Worm (Caenorhabditis elegans) whole organism, early embryonic: ENCODE measurements around the gene ZK1307.9.

Experiments used
- B0310.2 ChIP-seq: sonication (generic microtip); optimal IDR thresholded peaks from 2 replicates; lab custom pipeline; 2016; ENCODE audit warnings: mild to moderate bottlenecking, missing genetic modification characterization, missing compliant biosample characterization
- F13C5.2 ChIP-seq: sonication (generic microtip); optimal IDR thresholded peaks from 2 replicates; lab custom pipeline; 2017; ENCODE audit warnings: mild to moderate bottlenecking, missing genetic modification characterization, inconsistent platforms, missing compliant biosample characterization
- aly-1 ChIP-seq: sonication (generic microtip); optimal IDR thresholded peaks from 2 replicates; lab custom pipeline; 2016; ENCODE audit warnings: missing genetic modification characterization, missing compliant biosample characterization
- ama-1 ChIP-seq: fragments of 150-350 bp; optimal IDR thresholded peaks from 2 replicates; lab custom pipeline; 2014
- ceh-36 ChIP-seq: sonication (generic microtip); optimal IDR thresholded peaks from 2 replicates; lab custom pipeline; 2016; ENCODE audit warnings: missing genetic modification characterization, inconsistent platforms, missing compliant biosample characterization
- ets-7 ChIP-seq: sonication (generic microtip); optimal IDR thresholded peaks from 2 replicates; lab custom pipeline; 2016; ENCODE audit warnings: missing genotype, missing genetic modification characterization, missing compliant biosample characterization
- flt-1 ChIP-seq: fragments of 200-800 bp; sonication (Bioruptor generic); IDR thresholded peaks from 2 replicates; pipeline ENCODE4 v1.3.6; 2022; ENCODE audit warnings: missing genetic modification characterization, missing compliant biosample characterization
- hmbx-1 ChIP-seq: sonication (generic microtip); optimal IDR thresholded peaks from 2 replicates; lab custom pipeline; 2016; ENCODE audit warnings: mild to moderate bottlenecking, missing genetic modification characterization, missing compliant biosample characterization
- hmg-4 ChIP-seq: fragments of 200-800 bp; sonication (Bioruptor generic); optimal IDR thresholded peaks from 2 replicates; lab custom pipeline; 2018; ENCODE audit warnings: mild to moderate bottlenecking, missing genetic modification characterization, missing compliant biosample characterization
- sea-1 ChIP-seq: fragments of 200-800 bp; sonication (Bioruptor generic); conservative IDR thresholded peaks from 2 replicates; pipeline ENCODE4 v1.3.6; 2022; ENCODE audit warnings: missing genetic modification characterization, missing compliant biosample characterization
- tbx-37 ChIP-seq: fragments of 200-800 bp; sonication (Bioruptor generic); conservative IDR thresholded peaks from 2 replicates; pipeline ENCODE4 v1.3.6; 2022; ENCODE audit warnings: missing genetic modification reagents, missing genetic modification characterization, missing compliant biosample characterization

DNA sequence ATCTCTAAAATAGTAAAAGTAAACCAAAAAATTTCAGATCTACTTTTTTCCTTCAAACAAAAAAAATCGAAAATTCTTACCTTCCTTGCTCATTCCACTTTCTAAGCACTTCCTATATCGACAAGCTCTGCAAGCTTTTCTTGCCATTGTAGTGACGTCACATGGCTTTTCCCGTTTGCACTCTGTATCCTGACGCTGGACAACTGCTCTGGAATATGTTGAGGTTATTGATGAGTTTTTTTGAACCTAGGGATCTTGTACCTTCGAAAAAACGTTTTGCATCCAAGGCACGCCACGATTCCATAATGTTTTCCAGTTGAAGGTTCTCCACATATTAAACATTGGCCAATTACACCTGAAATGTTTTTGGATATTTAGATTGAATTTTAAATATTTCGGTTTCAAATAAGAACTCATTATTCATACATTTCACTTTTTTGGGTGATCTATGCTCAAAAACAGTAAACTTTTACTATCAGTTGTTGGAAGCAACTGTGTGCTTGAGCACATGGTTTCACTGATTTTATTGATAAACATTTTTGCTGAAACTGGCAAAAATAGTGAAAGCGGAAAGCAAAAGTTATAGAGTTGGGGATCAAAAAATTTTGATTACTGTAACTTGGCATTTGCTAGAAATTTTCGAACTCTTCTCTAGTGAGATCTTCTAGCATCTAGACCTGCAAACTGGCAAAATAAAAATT is 49.1 kb upstream of the ZK1307.9 start:
- TF ChIP-seq ets-7 (tag; lab: Kevin White, UChicago), result no peak
- TF ChIP-seq ceh-36 (tag; lab: Kevin White, UChicago), result no peak
- TF ChIP-seq hmbx-1 (tag; lab: Kevin White, UChicago), result no peak
- TF ChIP-seq hmg-4, result no peak
- no peak for TF ChIP-seq ama-1 (lab: Kevin White, UChicago)
- no peak for TF ChIP-seq flt-1 (GFP tag; lab: Robert Waterston, UW)
- TF ChIP-seq sea-1 (GFP tag; lab: Robert Waterston, UW), result no peak
- TF ChIP-seq tbx-37 (GFP tag; lab: Robert Waterston, UW), result no peak
- TF ChIP-seq aly-1, result no peak
- no peak for TF ChIP-seq F13C5.2 (tag; lab: Kevin White, UChicago)
- no peak for TF ChIP-seq B0310.2
